Fruit fly (Drosophila melanogaster) whole organism, wandering third instar larva: ENCODE measurements around the gene CG43138.

Source experiments
- Abd-B ChIP-seq: fragments of >200 bp; optimal IDR thresholded peaks from 2 replicates; lab custom pipeline; 2017; ENCODE audit warnings: missing biosample characterization, missing genetic modification characterization
- CG32264 ChIP-seq: fragments of 200-800 bp; sonication (Bioruptor generic); optimal IDR thresholded peaks from 2 replicates; lab custom pipeline; 2016; ENCODE audit warnings: missing biosample characterization, missing genetic modification characterization
- CG9705 ChIP-seq: fragments of 200-800 bp; sonication (Bioruptor generic); optimal IDR thresholded peaks from 2 replicates; lab custom pipeline; 2018; ENCODE audit warnings: missing biosample characterization, mild to moderate bottlenecking, missing genetic modification characterization
- CrebA ChIP-seq: fragments of 200-800 bp; sonication (Bioruptor generic); optimal IDR thresholded peaks from 2 replicates; lab custom pipeline; 2016; ENCODE audit warnings: missing biosample characterization, mild to moderate bottlenecking, missing genetic modification characterization, borderline replicate concordance
- Dfd ChIP-seq: fragments of >200 bp; optimal IDR thresholded peaks from 2 replicates; lab custom pipeline; 2017; ENCODE audit warnings: missing biosample characterization, missing genetic modification characterization
- Dif ChIP-seq: fragments of 200-275, 200-300 bp; sonication (Bioruptor generic); optimal IDR thresholded peaks from 2 replicates; lab custom pipeline; 2018; ENCODE audit warnings: missing biosample characterization, missing genetic modification characterization; ENCODE audit not compliant: partially characterized antibody
- GATAd ChIP-seq: sonication (Bioruptor generic); optimal IDR thresholded peaks from 2 replicates; lab custom pipeline; 2016; ENCODE audit warnings: missing biosample characterization, missing genetic modification characterization
- HLH106 ChIP-seq: fragments of 200-800 bp; optimal IDR thresholded peaks from 3 replicates; lab custom pipeline; 2019; ENCODE audit warnings: missing biosample characterization, mild to moderate bottlenecking, missing genetic modification characterization, moderate library complexity
- Hnf4 ChIP-seq: fragments of 200-800 bp; sonication (Bioruptor generic); optimal IDR thresholded peaks from 2 replicates; lab custom pipeline; 2016; ENCODE audit warnings: missing biosample characterization, mild to moderate bottlenecking, missing genetic modification characterization
- Hr78 ChIP-seq: fragments of >200 bp; optimal IDR thresholded peaks from 2 replicates; lab custom pipeline; 2017; ENCODE audit warnings: missing biosample characterization, missing genetic modification characterization
- Hr83 ChIP-seq: fragments of 200-300 bp; sonication (Bioruptor generic); optimal IDR thresholded peaks from 2 replicates; lab custom pipeline; 2016; ENCODE audit warnings: missing biosample characterization, mild to moderate bottlenecking, missing genetic modification characterization, moderate library complexity; ENCODE audit not compliant: poor library complexity, severe bottlenecking
- Jra ChIP-seq: sonication (Bioruptor generic); optimal IDR thresholded peaks from 2 replicates; lab custom pipeline; 2016; ENCODE audit warnings: missing biosample characterization, missing genetic modification characterization
- Mio ChIP-seq: sonication (Bioruptor generic); optimal IDR thresholded peaks from 2 replicates; lab custom pipeline; 2016; ENCODE audit warnings: missing biosample characterization, missing genetic modification characterization
- Myc ChIP-seq: fragments of >200 bp; optimal IDR thresholded peaks from 2 replicates; lab custom pipeline; 2017
- N ChIP-seq: fragments of >200 bp; optimal IDR thresholded peaks from 2 replicates; lab custom pipeline; 2018; ENCODE audit warnings: missing biosample characterization, missing external identifiers, missing genetic modification characterization
- OdsH ChIP-seq: fragments of 200-800 bp; sonication (Bioruptor generic); optimal IDR thresholded peaks from 2 replicates; lab custom pipeline; 2016; ENCODE audit warnings: missing biosample characterization, mild to moderate bottlenecking, missing genetic modification characterization
- Sp1 ChIP-seq: fragments of 200-800 bp; sonication (Bioruptor generic); optimal IDR thresholded peaks from 3 replicates; lab custom pipeline; 2019; ENCODE audit warnings: missing biosample characterization, mild to moderate bottlenecking, missing genetic modification characterization, moderate library complexity
- Vsx2 ChIP-seq: fragments of 200-300, 225-300 bp; sonication (Bioruptor generic); optimal IDR thresholded peaks from 2 replicates; lab custom pipeline; 2018; ENCODE audit warnings: missing biosample characterization, missing genetic modification characterization; ENCODE audit not compliant: partially characterized antibody
- br ChIP-seq: fragments of 200-800 bp; sonication (Bioruptor generic); optimal IDR thresholded peaks from 2 replicates; lab custom pipeline; 2016; ENCODE audit warnings: missing biosample characterization, missing genetic modification characterization
- brk ChIP-seq: fragments of 200-800 bp; sonication (Bioruptor generic); optimal IDR thresholded peaks from 2 replicates; lab custom pipeline; 2016; ENCODE audit warnings: missing biosample characterization, mild to moderate bottlenecking, missing genetic modification characterization
- dl ChIP-seq, 2 experiments: fragments of 175-275, 200-275 bp in 1 of 2; fragments of 200-275 bp in 1 of 2; sonication (Bioruptor generic); optimal IDR thresholded peaks; lab custom pipeline; 2018; ENCODE audit warnings: mild to moderate bottlenecking in 2 of 2, missing biosample characterization in 2 of 2, missing genetic modification characterization in 2 of 2, moderate library complexity in 2 of 2; ENCODE audit not compliant: partially characterized antibody in 2 of 2, insufficient read depth in 1 of 2
- dmrt93B ChIP-seq: fragments of 200-800 bp; sonication (Bioruptor generic); optimal IDR thresholded peaks from 2 replicates; lab custom pipeline; 2018; ENCODE audit warnings: missing biosample characterization, mild to moderate bottlenecking, missing genetic modification characterization
- dsf ChIP-seq: sonication (Bioruptor generic); optimal IDR thresholded peaks from 2 replicates; lab custom pipeline; 2016; ENCODE audit warnings: missing biosample characterization, missing genetic modification characterization, borderline replicate concordance
- ey ChIP-seq: fragments of 200-800 bp; sonication (Bioruptor generic); optimal IDR thresholded peaks from 2 replicates; lab custom pipeline; 2016; ENCODE audit warnings: missing biosample characterization, missing genetic modification characterization
- foxo ChIP-seq, 2 experiments: fragments of 200-800 bp; sonication (Bioruptor generic); optimal IDR thresholded peaks; 2 replicates in 1 of 2; 3 replicates in 1 of 2; lab custom pipeline; 2016 to 2017; ENCODE audit warnings: missing biosample characterization in 2 of 2, missing genetic modification characterization in 2 of 2
- fru ChIP-seq: fragments of 200-800 bp; sonication (Bioruptor generic); optimal IDR thresholded peaks from 3 replicates; lab custom pipeline; 2016; ENCODE audit warnings: missing biosample characterization, mild to moderate bottlenecking, missing genetic modification characterization
- h ChIP-seq: fragments of 200-800 bp; sonication (Bioruptor generic); optimal IDR thresholded peaks from 3 replicates; lab custom pipeline; 2016; ENCODE audit warnings: missing biosample characterization, mild to moderate bottlenecking, missing genetic modification characterization
- jim ChIP-seq: fragments of 175-275, 200-325 bp; sonication (Bioruptor generic); optimal IDR thresholded peaks from 2 replicates; lab custom pipeline; 2016; ENCODE audit warnings: missing biosample characterization, mild to moderate bottlenecking, missing genetic modification characterization
- lola ChIP-seq: fragments of >200 bp; optimal IDR thresholded peaks from 2 replicates; lab custom pipeline; 2017; ENCODE audit warnings: missing biosample characterization, missing genetic modification characterization
- pan ChIP-seq: fragments of >200 bp; optimal IDR thresholded peaks from 2 replicates; lab custom pipeline; 2017
- psq ChIP-seq: fragments of 200-800 bp; sonication (Bioruptor generic); optimal IDR thresholded peaks from 3 replicates; lab custom pipeline; 2017; ENCODE audit warnings: missing biosample characterization, mild to moderate bottlenecking, missing genetic modification characterization, moderate library complexity
- rgr ChIP-seq: fragments of 200-800 bp; sonication (Bioruptor generic); optimal IDR thresholded peaks from 3 replicates; lab custom pipeline; 2016; ENCODE audit warnings: missing biosample characterization, mild to moderate bottlenecking, missing genetic modification characterization
- sage ChIP-seq: fragments of 200-800 bp; sonication (Bioruptor generic); optimal IDR thresholded peaks from 2 replicates; lab custom pipeline; 2016; ENCODE audit warnings: missing biosample characterization, mild to moderate bottlenecking, missing genetic modification characterization
- sv ChIP-seq: fragments of 200-800 bp; sonication (Bioruptor generic); optimal IDR thresholded peaks from 3 replicates; lab custom pipeline; 2016; ENCODE audit warnings: missing biosample characterization, missing genetic modification characterization
- tai ChIP-seq: sonication (Bioruptor generic); optimal IDR thresholded peaks from 2 replicates; lab custom pipeline; 2016; ENCODE audit warnings: missing biosample characterization, missing genetic modification characterization
- usp ChIP-seq: fragments of >200 bp; optimal IDR thresholded peaks from 2 replicates; lab custom pipeline; 2017; ENCODE audit warnings: missing biosample characterization, missing genetic modification characterization
- woc ChIP-seq: sonication (Bioruptor generic); optimal IDR thresholded peaks from 2 replicates; lab custom pipeline; 2016; ENCODE audit warnings: missing biosample characterization, mild to moderate bottlenecking, missing genetic modification characterization

The CG43138 gene

dm6 chrX:7557652-7558051 lies 29.5 kb downstream of the CG43138 start:
- no peak for TF ChIP-seq dsf
- no peak for TF ChIP-seq Sp1 (GFP tag; lab: Kevin White, UChicago)
- no peak for TF ChIP-seq brk (GFP tag; lab: Kevin White, UChicago)
- no peak for TF ChIP-seq dmrt93B
- TF ChIP-seq, all 38 proteins: peak for 0

- TF ChIP-seq Myc (lab: Kevin White, UChicago) (no peak), psq (GFP tag; lab: Kevin White, UChicago) (peak; percentile 25), lola (GFP tag; lab: Kevin White, UChicago) (no peak), sage (no peak), Hr78 (no peak), ey (peak; percentile 55), sv (GFP tag; lab: Kevin White, UChicago) (no peak), CG9705 (GFP tag; lab: Kevin White, UChicago) (no peak), OdsH (peak; percentile 22), Dfd (GFP tag; lab: Kevin White, UChicago) (no peak), fru (GFP tag; lab: Kevin White, UChicago) (peak; percentile 64), foxo (GFP tag; optimal IDR thresholded peaks at IDR 0.05; lab: Kevin White, UChicago) (peak in 1 of 2 experiments; percentile 59), woc (GFP tag; lab: Kevin White, UChicago) (peak; percentile 36), Hnf4 (peak; percentile 57), jim (GFP tag; lab: Kevin White, UChicago) (no peak), HLH106 (tag; lab: Kevin White, UChicago) (peak; percentile 44), Jra (GFP tag; lab: Kevin White, UChicago) (peak; percentile 12), CrebA (GFP tag; lab: Kevin White, UChicago) (no peak), brk (GFP tag; lab: Kevin White, UChicago) (peak; percentile 5), br (peak; percentile 12), Sp1 (GFP tag; lab: Kevin White, UChicago) (peak; percentile 20), h (GFP tag; lab: Kevin White, UChicago) (peak; percentile 66), Dif (GFP tag; lab: Kevin White, UChicago) (no peak), dmrt93B (peak; percentile 19), tai (peak; percentile 15), N (GFP tag; lab: Kevin White, UChicago) (no peak), dl (GFP tag; optimal IDR thresholded peaks at IDR 0.05; lab: Kevin White, UChicago; ENCODE audit: insufficient read depth in 1 of 2, partially characterized antibody in 2 of 2) (no peak), rgr (GFP tag; lab: Kevin White, UChicago) (peak; percentile 52), Hr83 (GFP tag; lab: Kevin White, UChicago) (no peak), usp (GFP tag; lab: Kevin White, UChicago) (no peak)
Measured at dm6 chrX:7558646-7559045, 30.5 kb downstream of the CG43138 start.

dm6 chrX:7559913-7560312 lies 31.8 kb downstream of the CG43138 start:
- no peak for TF ChIP-seq Abd-B
- TF ChIP-seq HLH106 (tag; lab: Kevin White, UChicago): no peak

- TF ChIP-seq Sp1 (GFP tag; lab: Kevin White, UChicago) (no peak), OdsH (no peak), GATAd (GFP tag; lab: Kevin White, UChicago) (no peak), Mio (no peak), Dfd (GFP tag; lab: Kevin White, UChicago) (no peak), rgr (GFP tag; lab: Kevin White, UChicago) (no peak), tai (no peak), pan (lab: Kevin White, UChicago) (no peak), Hnf4 (no peak), CG32264 (GFP tag; lab: Kevin White, UChicago) (no peak), Vsx2 (no peak), jim (GFP tag; lab: Kevin White, UChicago) (no peak)
Measured at dm6 chrX:7560720-7561119, 32.6 kb downstream of the CG43138 start.
